Worm (Caenorhabditis elegans) whole organism, mixed stage, embryonic: Measurements from ENCODE around the gene ppm-1.G.

ENCODE experiments used
- M03D4.4 ChIP-seq: sonication (generic microtip); optimal IDR thresholded peaks from 2 replicates; lab custom pipeline; 2017; ENCODE audit warnings: mild to moderate bottlenecking, missing genetic modification characterization, missing compliant biosample characterization
- bed-3 ChIP-seq: fragments of 200-800 bp; sonication (Bioruptor generic); optimal IDR thresholded peaks from 3 replicates; lab custom pipeline; 2018; ENCODE audit warnings: mild to moderate bottlenecking, missing genetic modification characterization, moderate library complexity, missing compliant biosample characterization
- blmp-1 ChIP-seq: fragments of 150-350 bp; optimal IDR thresholded peaks from 2 replicates; lab custom pipeline; 2014; ENCODE audit warnings: missing biosample characterization, missing genetic modification characterization
- ceh-39 ChIP-seq: fragments of 150-350 bp; optimal IDR thresholded peaks from 2 replicates; lab custom pipeline; 2014; ENCODE audit warnings: missing biosample characterization, missing genetic modification characterization
- ceh-43 ChIP-seq: fragments of 200-800 bp; sonication (Bioruptor generic); optimal IDR thresholded peaks from 2 replicates; lab custom pipeline; 2018; ENCODE audit warnings: mild to moderate bottlenecking, missing genetic modification characterization, moderate library complexity, missing compliant biosample characterization
- ces-1 ChIP-seq: fragments of 150-350 bp; optimal IDR thresholded peaks from 2 replicates; lab custom pipeline; 2014; ENCODE audit warnings: missing biosample characterization, missing genetic modification reagents, missing genetic modification characterization
- cnd-1 ChIP-seq: fragments of 200-800 bp; sonication (Bioruptor generic); optimal IDR thresholded peaks from 2 replicates; lab custom pipeline; 2018; ENCODE audit warnings: mild to moderate bottlenecking, missing genetic modification characterization, missing compliant biosample characterization
- elt-1 ChIP-seq: sonication (generic microtip); optimal IDR thresholded peaks from 2 replicates; lab custom pipeline; 2017; ENCODE audit warnings: missing genetic modification characterization, mild to moderate bottlenecking, missing compliant biosample characterization, antibody characterized with exemption, moderate library complexity, borderline replicate concordance; ENCODE audit not compliant: insufficient read depth
- hlh-1 ChIP-seq: fragments of 150-350 bp; optimal IDR thresholded peaks from 2 replicates; lab custom pipeline; 2014; ENCODE audit warnings: missing biosample characterization, missing genetic modification reagents, missing genetic modification characterization
- lin-13 ChIP-seq: fragments of 150-350 bp; optimal IDR thresholded peaks from 2 replicates; lab custom pipeline; 2014; ENCODE audit warnings: missing biosample characterization, missing genetic modification characterization
- lin-32 ChIP-seq: fragments of 200-800 bp; sonication (Bioruptor generic); optimal IDR thresholded peaks from 2 replicates; lab custom pipeline; 2018; ENCODE audit warnings: mild to moderate bottlenecking, missing genetic modification characterization, missing compliant biosample characterization
- lsy-2 ChIP-seq: fragments of 150-350 bp; optimal IDR thresholded peaks from 2 replicates; lab custom pipeline; 2014; ENCODE audit warnings: missing biosample characterization, missing genetic modification characterization
- mep-1 ChIP-seq: fragments of 150-350 bp; optimal IDR thresholded peaks from 2 replicates; lab custom pipeline; 2017; ENCODE audit warnings: missing biosample characterization, missing genetic modification reagents, missing genetic modification characterization, inconsistent platforms
- mls-2 ChIP-seq: sonication (generic microtip); optimal IDR thresholded peaks from 2 replicates; lab custom pipeline; 2016; ENCODE audit warnings: mild to moderate bottlenecking, missing genetic modification characterization, moderate library complexity, missing compliant biosample characterization
- nhr-12 ChIP-seq: fragments of 150-350 bp; optimal IDR thresholded peaks from 2 replicates; lab custom pipeline; 2014; ENCODE audit warnings: missing biosample characterization, missing genetic modification characterization
- nhr-237 ChIP-seq: fragments of 150-350 bp; optimal IDR thresholded peaks from 2 replicates; lab custom pipeline; 2014; ENCODE audit warnings: missing biosample characterization, missing genetic modification characterization
- nhr-28 ChIP-seq: fragments of 150-350 bp; optimal IDR thresholded peaks from 2 replicates; lab custom pipeline; 2014; ENCODE audit warnings: missing biosample characterization, missing genetic modification characterization
- pha-4 ChIP-seq: fragments of 150-350 bp; optimal IDR thresholded peaks from 2 replicates; lab custom pipeline; 2018; ENCODE audit warnings: missing biosample characterization, missing genetic modification reagents, missing genetic modification characterization
- sem-2 ChIP-seq: fragments of 200-800 bp; sonication (Bioruptor generic); optimal IDR thresholded peaks from 2 replicates; lab custom pipeline; 2018; ENCODE audit warnings: mild to moderate bottlenecking, missing genetic modification characterization, missing compliant biosample characterization
- snpc-4 ChIP-seq: fragments of 150-350 bp; optimal IDR thresholded peaks from 2 replicates; lab custom pipeline; 2014; ENCODE audit warnings: missing biosample characterization, missing genetic modification characterization
- sptf-1 ChIP-seq: sonication (generic microtip); optimal IDR thresholded peaks from 2 replicates; lab custom pipeline; 2017; ENCODE audit warnings: mild to moderate bottlenecking, missing genetic modification characterization, moderate library complexity, missing compliant biosample characterization
- unc-120 ChIP-seq: sonication (generic microtip); optimal IDR thresholded peaks from 2 replicates; lab custom pipeline; 2017; ENCODE audit warnings: missing genetic modification characterization, missing compliant biosample characterization; ENCODE audit not compliant: poor library complexity, severe bottlenecking
- unc-62 ChIP-seq: fragments of 150-350 bp; optimal IDR thresholded peaks from 2 replicates; lab custom pipeline; 2014; ENCODE audit warnings: missing biosample characterization, missing genetic modification reagents, missing genetic modification characterization
- ztf-11 ChIP-seq: fragments of 150-350 bp; optimal IDR thresholded peaks from 2 replicates; lab custom pipeline; 2014; ENCODE audit warnings: missing biosample characterization, missing genetic modification characterization

Gene ppm-1.G

ce11 chrIII:783254-783753, at the start of gene ppm-1.G, which contains the start of gene dagl-2:
Gene ppm-1.G, plus strand, starts transcription at chrIII:783703.
Gene dagl-2, minus strand, starts transcription at chrIII:783305.
- TF ChIP-seq mls-2 (tag; lab: Kevin White, UChicago) (peak; percentile 13), lsy-2 (tag; lab: Kevin White, UChicago) (peak; percentile 76), lin-13 (peak; percentile 12), nhr-237 (tag; lab: Kevin White, UChicago) (peak; percentile 67), sptf-1 (tag; lab: Kevin White, UChicago) (no peak), ceh-39 (tag; lab: Kevin White, UChicago) (peak; percentile 24), pha-4 (tag; lab: Kevin White, UChicago) (peak; percentile 11), mep-1 (peak; percentile 59), lin-32 (GFP tag; lab: Kevin White, UChicago) (no peak), ces-1 (GFP tag; lab: Kevin White, UChicago) (peak; percentile 88)

- TF ChIP-seq ceh-39 (tag; lab: Kevin White, UChicago): no peak
- TF ChIP-seq lin-13: no peak
- TF ChIP-seq mep-1: no peak
- no peak for TF ChIP-seq lin-32 (GFP tag; lab: Kevin White, UChicago)
- TF ChIP-seq elt-1: no peak
- no peak for TF ChIP-seq M03D4.4 (tag; lab: Kevin White, UChicago)
Observed at ce11 chrIII:740382-740781, 43.1 kb upstream of the ppm-1.G start, which contains the start of gene idpp-1. Gene idpp-1, plus strand, starts transcription at chrIII:740682.

ce11 chrIII:744459-744858, 39.0 kb upstream of the ppm-1.G start:
- no peak for TF ChIP-seq unc-120 (tag; lab: Kevin White, UChicago)
- TF ChIP-seq nhr-237 (tag; lab: Kevin White, UChicago): no peak
- TF ChIP-seq blmp-1 (tag; lab: Kevin White, UChicago): peak; percentile 41
- TF ChIP-seq hlh-1 (tag; lab: Kevin White, UChicago): no peak
- TF ChIP-seq, all 35 proteins: peak for 1

ce11 chrIII:748782-749181, 34.7 kb upstream of the ppm-1.G start:
- TF ChIP-seq ceh-43 (GFP tag; lab: Kevin White, UChicago) (no peak), unc-120 (tag; lab: Kevin White, UChicago) (no peak), nhr-12 (tag; lab: Kevin White, UChicago) (no peak), nhr-28 (tag; lab: Kevin White, UChicago) (no peak), cnd-1 (tag; lab: Kevin White, UChicago) (no peak), elt-1 (no peak), unc-62 (GFP tag; lab: Kevin White, UChicago) (no peak), lin-32 (GFP tag; lab: Kevin White, UChicago) (no peak), ztf-11 (tag; lab: Kevin White, UChicago) (no peak)
- TF ChIP-seq, all 35 proteins: peak for 0

- TF ChIP-seq nhr-12 (tag; lab: Kevin White, UChicago) (no peak), mls-2 (tag; lab: Kevin White, UChicago) (no peak), unc-120 (tag; lab: Kevin White, UChicago) (no peak), nhr-237 (tag; lab: Kevin White, UChicago) (no peak), unc-62 (GFP tag; lab: Kevin White, UChicago) (no peak), lsy-2 (tag; lab: Kevin White, UChicago) (no peak)
Observed at ce11 chrIII:750028-750427, 33.5 kb upstream of the ppm-1.G start.

- TF ChIP-seq sem-2 (GFP tag; lab: Kevin White, UChicago) (no peak), nhr-237 (tag; lab: Kevin White, UChicago) (no peak), mep-1 (no peak), lin-32 (GFP tag; lab: Kevin White, UChicago) (no peak), ceh-43 (GFP tag; lab: Kevin White, UChicago) (no peak), lin-13 (no peak), snpc-4 (tag; lab: Kevin White, UChicago) (no peak)
Observed at ce11 chrIII:752326-752725, 31.2 kb upstream of the ppm-1.G start, which contains the start of gene pat-12. Gene pat-12, minus strand, starts transcription at chrIII:752426.

ce11 chrIII:754371-754770, 29.1 kb upstream of the ppm-1.G start:
- TF ChIP-seq bed-3 (GFP tag; lab: Kevin White, UChicago) (no peak), nhr-12 (tag; lab: Kevin White, UChicago) (no peak), cnd-1 (tag; lab: Kevin White, UChicago) (no peak)
